Worm (Caenorhabditis elegans) whole organism, L4 larva: ENCODE data around the gene abu-6.

ENCODE experiments used
- F44E2.7 ChIP-seq: fragments of 200-800 bp; sonication (Bioruptor generic); IDR thresholded peaks from 2 replicates; pipeline ENCODE4 v2.1.2; 2022; ENCODE audit warnings: missing genetic modification characterization, missing compliant biosample characterization
- Y5F2A.4 ChIP-seq: fragments of 200-800 bp; sonication (Bioruptor generic); optimal IDR thresholded peaks from 2 replicates; lab custom pipeline; 2018; ENCODE audit warnings: mild to moderate bottlenecking, missing genetic modification characterization, missing compliant biosample characterization
- ZK546.5 ChIP-seq, 2 experiments: sonication (generic microtip); optimal IDR thresholded peaks; 2 replicates each; lab custom pipeline; 2017; ENCODE audit warnings: missing biosample characterization in 2 of 2, missing genetic modification characterization in 2 of 2
- aha-1 ChIP-seq: fragments of 150-350 bp; peaks from one replicate; lab custom pipeline; 2014; ENCODE audit warnings: missing biosample characterization, missing genetic modification characterization
- ces-1 ChIP-seq: fragments of 150-350 bp; sonication (generic microtip); optimal IDR thresholded peaks from 4 replicates; lab custom pipeline; 2014; ENCODE audit warnings: missing biosample characterization, missing genetic modification reagents, missing genetic modification characterization
- daf-16 ChIP-seq, 3 experiments: sonication (generic microtip); optimal IDR thresholded peaks; 2 replicates each; lab custom pipeline; 2016 to 2017; ENCODE audit warnings: missing genetic modification characterization in 3 of 3, missing genetic modification reagents in 3 of 3, mild to moderate bottlenecking in 2 of 3, missing compliant biosample characterization in 2 of 3, missing biosample characterization in 1 of 3, moderate library complexity in 1 of 3
- dmd-6 ChIP-seq: fragments of 200-800 bp; sonication (Bioruptor generic); IDR thresholded peaks from 2 replicates; pipeline ENCODE4 v1.3.6; 2022; ENCODE audit warnings: missing genetic modification reagents, missing genetic modification characterization, missing compliant biosample characterization
- duxl-1 ChIP-seq: sonication (generic microtip); optimal IDR thresholded peaks from 2 replicates; lab custom pipeline; 2016; ENCODE audit warnings: mild to moderate bottlenecking, missing genetic modification characterization, moderate library complexity, missing compliant biosample characterization; ENCODE audit not compliant: poor library complexity
- dve-1 ChIP-seq: sonication (generic microtip); optimal IDR thresholded peaks from 2 replicates; lab custom pipeline; 2017; ENCODE audit warnings: antibody characterized with exemption, mild to moderate bottlenecking, missing genetic modification characterization, missing compliant biosample characterization; ENCODE audit not compliant: insufficient read depth
- fkh-10 ChIP-seq: fragments of 150-350 bp; optimal IDR thresholded peaks from 2 replicates; lab custom pipeline; 2014; ENCODE audit warnings: missing biosample characterization, missing genetic modification reagents, missing genetic modification characterization
- lin-15B ChIP-seq: fragments of 150-350 bp; sonication (generic microtip); optimal IDR thresholded peaks from 3 replicates; lab custom pipeline; 2014; ENCODE audit warnings: missing biosample characterization, missing genetic modification characterization
- mdl-1 ChIP-seq, 2 experiments: fragments of 150-350 bp in 1 of 2; sonication (generic microtip) in 1 of 2; optimal IDR thresholded peaks; 2 replicates each; lab custom pipeline; 2014 to 2017; ENCODE audit warnings: missing biosample characterization in 2 of 2, missing genetic modification characterization in 2 of 2
- mdt-29 ChIP-seq: fragments of 200-800 bp; sonication (Bioruptor generic); IDR thresholded peaks from 2 replicates; pipeline ENCODE4 v1.3.6; 2022; ENCODE audit warnings: missing genetic modification reagents, missing genetic modification characterization, missing compliant biosample characterization
- mes-2 ChIP-seq: sonication (generic microtip); optimal IDR thresholded peaks from 2 replicates; lab custom pipeline; 2016; ENCODE audit warnings: missing genotype, mild to moderate bottlenecking, missing genetic modification characterization, missing compliant biosample characterization; ENCODE audit not compliant: poor library complexity, severe bottlenecking
- mxl-3 ChIP-seq: fragments of 200-800 bp; sonication (Bioruptor generic); optimal IDR thresholded peaks from 2 replicates; lab custom pipeline; 2018; ENCODE audit warnings: mild to moderate bottlenecking, missing genetic modification characterization, missing compliant biosample characterization
- nhr-28 ChIP-seq: fragments of 150-350 bp; optimal IDR thresholded peaks from 2 replicates; lab custom pipeline; 2014; ENCODE audit warnings: missing biosample characterization, missing genetic modification characterization
- nhr-41 ChIP-seq: fragments of 200-800 bp; sonication (Bioruptor generic); IDR thresholded peaks from 2 replicates; pipeline ENCODE4 v1.3.6; 2022; ENCODE audit warnings: missing genetic modification reagents, missing genetic modification characterization, missing compliant biosample characterization
- nhr-48 ChIP-seq: sonication (generic microtip); optimal IDR thresholded peaks from 2 replicates; lab custom pipeline; 2016; ENCODE audit warnings: mild to moderate bottlenecking, missing genetic modification characterization, missing compliant biosample characterization
- pqm-1 ChIP-seq: sonication (generic microtip); optimal IDR thresholded peaks from 2 replicates; lab custom pipeline; 2017; ENCODE audit warnings: missing biosample characterization, missing genetic modification characterization
- rbr-2 ChIP-seq: sonication (generic microtip); optimal IDR thresholded peaks from 2 replicates; lab custom pipeline; 2016; ENCODE audit warnings: missing genotype, missing genetic modification characterization, missing compliant biosample characterization
- snpc-4 ChIP-seq: fragments of 150-350 bp; optimal IDR thresholded peaks from 2 replicates; lab custom pipeline; 2014; ENCODE audit warnings: missing biosample characterization, missing genetic modification characterization
- tag-97 ChIP-seq: fragments of 200-800 bp; sonication (Bioruptor generic); IDR thresholded peaks from 2 replicates; pipeline ENCODE4 v1.3.6; 2022; ENCODE audit warnings: missing genetic modification characterization, missing compliant biosample characterization
- unc-130 ChIP-seq: sonication (generic microtip); optimal IDR thresholded peaks from 2 replicates; lab custom pipeline; 2016; ENCODE audit warnings: missing genetic modification reagents, missing genetic modification characterization, missing compliant biosample characterization
- unc-62 ChIP-seq, 3 experiments: fragments of 150-350 bp in 1 of 3; sonication (generic microtip); optimal IDR thresholded peaks in 2 of 3; peaks in 1 of 3; 1 replicate in 1 of 3; 2 replicates in 2 of 3; lab custom pipeline; 2014 to 2017; ENCODE audit warnings: missing biosample characterization in 3 of 3, missing genetic modification characterization in 3 of 3, missing genetic modification reagents in 3 of 3, missing genotype in 1 of 3
- vab-7 ChIP-seq: fragments of 200-800 bp; sonication (Bioruptor generic); IDR thresholded peaks from 2 replicates; pipeline ENCODE4 v1.3.6; 2022; ENCODE audit warnings: missing genetic modification reagents, missing genetic modification characterization, missing compliant biosample characterization
- zag-1 ChIP-seq: fragments of 150-350 bp; optimal IDR thresholded peaks from 2 replicates; lab custom pipeline; 2014; ENCODE audit warnings: missing biosample characterization, missing genetic modification characterization
- ztf-11 ChIP-seq: fragments of 150-350 bp; optimal IDR thresholded peaks from 2 replicates; lab custom pipeline; 2014; ENCODE audit warnings: missing biosample characterization, missing genetic modification characterization

Gene abu-6

DNA sequence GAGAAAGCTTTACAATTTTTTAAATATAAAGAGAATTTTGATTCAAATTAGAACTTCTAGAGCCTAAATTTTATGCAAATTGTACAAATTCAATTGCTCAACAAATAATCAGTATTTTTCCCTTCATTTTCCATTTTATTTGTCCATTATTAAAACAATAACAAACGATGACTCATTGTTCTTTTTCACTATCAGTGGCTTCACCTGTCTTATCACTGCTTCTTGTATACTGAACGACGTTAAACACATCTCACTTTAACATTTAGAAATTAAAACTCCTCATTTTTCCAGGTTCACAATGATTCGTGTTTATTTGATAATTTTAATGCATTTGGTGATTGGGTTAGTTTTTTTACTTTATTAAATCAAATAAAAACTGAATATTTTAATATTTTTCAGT is 42.0 kb downstream of the abu-6 start, which contains the start of gene sid-1:
Gene sid-1, plus strand, starts transcription at position 292 of the 400 bp plus-strand sequence.
- TF ChIP-seq dve-1 (tag; lab: Kevin White, UChicago): peak; percentile 5
- TF ChIP-seq pqm-1 (tag; lab: Kevin White, UChicago): peak; percentile 59
- no peak for TF ChIP-seq unc-62 (GFP tag; optimal IDR thresholded peaks at IDR 0.05 in 1 of 2; lab: Kevin White, UChicago)
- no peak for TF ChIP-seq unc-62 (tag; optimal IDR thresholded peaks at IDR 0.05; lab: Kevin White, UChicago)
- no peak for TF ChIP-seq daf-16 (GFP tag; optimal IDR thresholded peaks at IDR 0.05; lab: Kevin White, UChicago)
- TF ChIP-seq daf-16 (tag; optimal IDR thresholded peaks at IDR 0.05; lab: Kevin White, UChicago): peak; percentile 81
- TF ChIP-seq duxl-1 (tag; lab: Kevin White, UChicago): no peak
- TF ChIP-seq dmd-6 (GFP tag; lab: Robert Waterston, UW): peak; percentile 8; the same call in 1 of the 2 replicates
- peak; percentile 54 for TF ChIP-seq nhr-28

DNA sequence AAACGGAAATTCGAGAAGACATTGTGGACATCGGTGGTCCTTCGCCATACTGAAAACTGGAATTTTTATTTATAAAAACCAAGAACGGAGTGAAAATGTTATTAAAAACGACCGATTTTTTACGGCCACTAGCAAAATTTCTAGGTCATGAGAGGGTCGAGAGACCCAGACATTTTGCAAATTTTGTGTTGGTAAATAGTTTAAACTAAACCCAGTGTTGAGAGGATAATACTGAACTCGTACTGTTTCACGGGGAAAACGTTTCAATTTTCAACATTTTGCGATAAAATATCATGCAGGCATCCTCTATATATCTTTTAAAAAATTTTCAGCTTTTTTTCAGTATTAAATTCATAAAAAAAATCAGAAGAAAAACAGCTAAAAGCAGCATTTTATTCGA is 42.6 kb downstream of the abu-6 start, which contains the start of gene C04F5.9:
Gene C04F5.9, minus strand, starts transcription at position 101 of the 400 bp plus-strand sequence.
- no peak for TF ChIP-seq snpc-4 (tag; lab: Kevin White, UChicago)
- TF ChIP-seq mes-2 (tag; lab: Kevin White, UChicago): peak; percentile 21

ce11 chrV:5113654-5114053 is 48.0 kb downstream of the abu-6 start, which contains the start of gene C04F5.8:
TSS of gene C04F5.8 (minus strand) at chrV:5113754.
- TF ChIP-seq unc-62 (GFP tag; optimal IDR thresholded peaks at IDR 0.05 in 1 of 2; lab: Kevin White, UChicago) (no peak), unc-62 (tag; optimal IDR thresholded peaks at IDR 0.05; lab: Kevin White, UChicago) (no peak), ztf-11 (tag; lab: Kevin White, UChicago) (no peak), vab-7 (GFP tag; lab: Robert Waterston, UW) (no peak), nhr-41 (GFP tag; lab: Robert Waterston, UW) (no peak), ZK546.5 (tag; optimal IDR thresholded peaks at IDR 0.05; lab: Kevin White, UChicago) (no peak), Y5F2A.4 (no peak), F44E2.7 (GFP tag; lab: Robert Waterston, UW) (no peak), zag-1 (no peak), lin-15B (tag; lab: Kevin White, UChicago) (no peak), ces-1 (GFP tag; lab: Kevin White, UChicago) (no peak), tag-97 (GFP tag; lab: Robert Waterston, UW) (no peak), unc-130 (no peak)

DNA sequence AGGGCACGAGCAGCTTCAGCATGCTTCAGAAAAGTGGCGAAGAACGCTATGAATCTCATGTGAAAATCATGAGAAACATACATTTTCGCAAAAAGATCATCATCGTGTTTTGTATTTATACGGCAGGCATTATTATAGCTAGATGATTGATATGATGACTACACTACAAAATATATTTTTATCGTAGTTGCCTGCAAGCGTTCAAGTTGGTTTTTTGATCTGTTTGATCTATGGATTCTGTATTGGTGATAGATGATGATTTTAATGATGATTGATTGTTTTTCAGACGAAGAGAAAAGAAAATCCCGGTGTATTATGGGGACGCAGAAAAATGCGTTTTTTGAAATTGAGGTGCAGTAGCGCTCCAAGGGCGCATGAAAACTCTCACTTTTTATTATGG is 51.0 kb downstream of the abu-6 start, which contains the start of gene ugt-63:
Gene ugt-63, minus strand, starts transcription at position 89 of the 400 bp plus-strand sequence.
- peak; percentile 26 for TF ChIP-seq aha-1 (tag; lab: Kevin White, UChicago)
- no peak for TF ChIP-seq mxl-3 (GFP tag; lab: Kevin White, UChicago)
- no peak for TF ChIP-seq rbr-2 (tag; lab: Kevin White, UChicago)
- no peak for TF ChIP-seq mdt-29 (GFP tag; lab: Robert Waterston, UW)
- peak; percentile 46 for TF ChIP-seq nhr-48 (tag; lab: Kevin White, UChicago)
- TF ChIP-seq unc-62 (GFP tag; optimal IDR thresholded peaks at IDR 0.05 in 1 of 2; lab: Kevin White, UChicago): peak in 1 of 2 experiments; percentile 61
- TF ChIP-seq unc-62 (tag; optimal IDR thresholded peaks at IDR 0.05; lab: Kevin White, UChicago): no peak
- TF ChIP-seq mdl-1 (tag; optimal IDR thresholded peaks at IDR 0.05; lab: Kevin White, UChicago): peak in 1 of 2 experiments; percentile 11
- TF ChIP-seq fkh-10 (GFP tag; lab: Kevin White, UChicago): no peak
- peak; percentile 99 for TF ChIP-seq nhr-28
